Worm (Caenorhabditis elegans) whole organism, late embryonic: Measurements from ENCODE around the gene gfi-3.

ENCODE experiments used
- che-1 ChIP-seq: sonication (generic microtip); optimal IDR thresholded peaks from 2 replicates; lab custom pipeline; 2016; ENCODE audit warnings: mild to moderate bottlenecking, missing genetic modification characterization, missing compliant biosample characterization
- fkh-10 ChIP-seq: fragments of 150-350 bp; optimal IDR thresholded peaks from 2 replicates; lab custom pipeline; 2014; ENCODE audit warnings: missing biosample characterization, missing genetic modification reagents, missing genetic modification characterization
- ttx-3 ChIP-seq: sonication (generic microtip); optimal IDR thresholded peaks from 2 replicates; lab custom pipeline; 2016; ENCODE audit warnings: missing genetic modification reagents, missing genetic modification characterization, missing compliant biosample characterization
- unc-42 ChIP-seq: sonication (generic microtip); optimal IDR thresholded peaks from 2 replicates; lab custom pipeline; 2016; ENCODE audit warnings: missing genotype, missing genetic modification characterization, missing compliant biosample characterization
- unc-86 ChIP-seq: sonication (generic microtip); optimal IDR thresholded peaks from 2 replicates; lab custom pipeline; 2016; ENCODE audit warnings: missing genetic modification characterization, missing compliant biosample characterization

- no peak for TF ChIP-seq ttx-3 (tag; lab: Kevin White, UChicago)
- no peak for TF ChIP-seq che-1 (tag; lab: Kevin White, UChicago)
- no peak for TF ChIP-seq fkh-10
- no peak for TF ChIP-seq unc-42 (tag; lab: Kevin White, UChicago)
- TF ChIP-seq unc-86, result no peak
Observed at ce11 chrX:14473740-14474139, 6.6 kb upstream of the gfi-3 start, which contains the start of gene M163.5.
